Fruit fly (Drosophila melanogaster) Kc167 (cell line): Measurements from ENCODE around the gene CG13667.

Experiments
- Myc ChIP-seq: fragments of >200 bp; optimal IDR thresholded peaks from 2 replicates; lab custom pipeline; 2017; ENCODE audit warnings: missing external identifiers
- Sin3A ChIP-seq: fragments of >200 bp; optimal IDR thresholded peaks from 2 replicates; lab custom pipeline; 2018; ENCODE audit warnings: missing external identifiers
- h ChIP-seq: fragments of >200 bp; optimal IDR thresholded peaks from 3 replicates; lab custom pipeline; 2018; ENCODE audit warnings: missing external identifiers
- insv ChIP-seq: fragments of >200 bp; optimal IDR thresholded peaks from 3 replicates; lab custom pipeline; 2018; ENCODE audit warnings: missing external identifiers
- psq ChIP-seq: fragments of >200 bp; optimal IDR thresholded peaks from 2 replicates; lab custom pipeline; 2017; ENCODE audit warnings: missing external identifiers
- ttk ChIP-seq: sonication (Bioruptor generic); optimal IDR thresholded peaks from 2 replicates; lab custom pipeline; 2017; ENCODE audit warnings: missing external identifiers

Gene CG13667

DNA sequence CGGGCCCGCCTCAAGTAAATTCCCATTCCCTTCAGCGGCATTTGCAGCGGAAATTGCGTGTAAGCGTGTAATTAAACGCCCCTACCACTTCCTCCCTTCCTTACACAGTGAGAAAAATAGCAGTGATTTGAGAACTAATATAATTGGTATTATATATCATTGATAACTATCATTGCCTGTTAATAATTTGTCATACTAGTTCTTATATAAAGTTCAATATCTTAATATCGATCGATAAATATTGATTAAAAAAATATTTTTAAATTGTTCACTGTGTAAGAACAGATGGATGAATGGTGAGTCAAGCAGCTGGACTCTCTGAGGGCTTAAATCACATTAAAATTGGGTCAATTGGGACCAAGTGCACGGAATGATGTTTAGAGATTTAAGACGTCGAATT, 39.8 kb downstream of the CG13667 start:
- TF ChIP-seq h, result no peak
- no peak for TF ChIP-seq psq (lab: Kevin White, UChicago)
- TF ChIP-seq Myc (lab: Kevin White, UChicago), result no peak
- TF ChIP-seq insv (lab: Kevin White, UChicago), result no peak
- TF ChIP-seq Sin3A (lab: Kevin White, UChicago), result no peak
- no peak for TF ChIP-seq ttk (lab: Kevin White, UChicago)

- TF ChIP-seq h, result no peak
- TF ChIP-seq Sin3A (lab: Kevin White, UChicago), result no peak
- no peak for TF ChIP-seq Myc (lab: Kevin White, UChicago)
- no peak for TF ChIP-seq insv (lab: Kevin White, UChicago)
- no peak for TF ChIP-seq psq (lab: Kevin White, UChicago)
- no peak for TF ChIP-seq ttk (lab: Kevin White, UChicago)
Measured at dm6 chr3L:8446050-8446781, 41.0 kb downstream of the CG13667 start.

DNA sequence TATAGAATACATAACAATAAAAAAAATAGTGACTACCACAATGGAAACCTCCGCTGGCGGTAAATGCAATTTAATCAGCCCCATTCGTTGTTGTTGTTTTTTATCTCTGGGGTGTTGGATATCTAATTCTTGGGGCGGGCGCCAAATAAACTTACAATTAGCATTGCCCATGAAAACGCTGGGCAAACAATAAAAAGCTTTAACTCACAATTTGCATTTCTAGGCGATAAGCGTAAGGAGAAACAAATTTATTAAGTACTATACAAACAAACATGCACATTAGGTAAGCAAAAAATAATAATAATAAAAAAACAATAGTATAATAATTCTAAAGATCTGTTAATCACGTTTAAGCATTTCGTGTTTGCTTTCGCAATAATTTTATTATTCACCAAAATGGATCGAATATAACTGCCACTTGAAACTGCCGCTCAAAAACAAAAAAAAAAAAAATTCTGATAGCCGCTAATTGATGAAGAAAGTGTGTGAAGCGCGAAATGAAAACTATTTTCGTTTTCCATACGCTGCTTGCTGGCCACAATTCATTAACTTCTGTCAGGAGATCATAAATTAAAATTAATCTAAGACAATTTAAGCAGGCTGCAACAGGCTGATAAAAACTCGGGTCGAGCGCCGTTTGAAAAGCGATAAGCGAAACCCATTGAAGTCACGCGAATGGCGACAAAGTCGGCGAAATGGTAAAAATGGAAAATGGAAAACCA, 42.7 kb downstream of the CG13667 start:
- no peak for TF ChIP-seq ttk (lab: Kevin White, UChicago)
- no peak for TF ChIP-seq h
- TF ChIP-seq Sin3A (lab: Kevin White, UChicago), result no peak
- no peak for TF ChIP-seq Myc (lab: Kevin White, UChicago)
- TF ChIP-seq psq (lab: Kevin White, UChicago), result no peak
- TF ChIP-seq insv (lab: Kevin White, UChicago), result no peak

DNA sequence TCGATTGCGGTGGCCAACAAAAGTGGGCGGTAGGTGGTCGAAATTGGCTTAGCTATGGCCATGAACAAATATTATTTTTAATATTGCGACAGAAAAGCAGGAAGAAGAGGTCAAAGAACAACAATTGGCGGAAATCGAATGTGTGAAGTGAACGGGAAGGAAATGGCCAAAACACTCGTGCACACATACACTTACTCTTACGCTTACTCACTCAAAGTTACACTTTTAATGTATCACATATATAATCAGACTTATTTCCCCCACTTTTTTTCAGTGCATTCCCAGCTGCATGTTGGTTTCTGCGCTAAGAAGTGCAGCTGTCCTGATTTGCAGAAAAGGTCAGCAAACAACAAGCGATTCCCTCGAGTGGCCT, 43.2 kb downstream of the CG13667 start:
- TF ChIP-seq insv (lab: Kevin White, UChicago) (no peak), psq (lab: Kevin White, UChicago) (no peak), Sin3A (lab: Kevin White, UChicago) (no peak), Myc (lab: Kevin White, UChicago) (no peak), h (no peak), ttk (lab: Kevin White, UChicago) (no peak)

dm6 chr3L:8449202-8449799, 44.0 kb downstream of the CG13667 start, which contains the start of gene CG6983:
TSS of gene CG6983 (minus strand) at chr3L:8449377.
- no peak for TF ChIP-seq Myc (lab: Kevin White, UChicago)
- no peak for TF ChIP-seq h

DNA sequence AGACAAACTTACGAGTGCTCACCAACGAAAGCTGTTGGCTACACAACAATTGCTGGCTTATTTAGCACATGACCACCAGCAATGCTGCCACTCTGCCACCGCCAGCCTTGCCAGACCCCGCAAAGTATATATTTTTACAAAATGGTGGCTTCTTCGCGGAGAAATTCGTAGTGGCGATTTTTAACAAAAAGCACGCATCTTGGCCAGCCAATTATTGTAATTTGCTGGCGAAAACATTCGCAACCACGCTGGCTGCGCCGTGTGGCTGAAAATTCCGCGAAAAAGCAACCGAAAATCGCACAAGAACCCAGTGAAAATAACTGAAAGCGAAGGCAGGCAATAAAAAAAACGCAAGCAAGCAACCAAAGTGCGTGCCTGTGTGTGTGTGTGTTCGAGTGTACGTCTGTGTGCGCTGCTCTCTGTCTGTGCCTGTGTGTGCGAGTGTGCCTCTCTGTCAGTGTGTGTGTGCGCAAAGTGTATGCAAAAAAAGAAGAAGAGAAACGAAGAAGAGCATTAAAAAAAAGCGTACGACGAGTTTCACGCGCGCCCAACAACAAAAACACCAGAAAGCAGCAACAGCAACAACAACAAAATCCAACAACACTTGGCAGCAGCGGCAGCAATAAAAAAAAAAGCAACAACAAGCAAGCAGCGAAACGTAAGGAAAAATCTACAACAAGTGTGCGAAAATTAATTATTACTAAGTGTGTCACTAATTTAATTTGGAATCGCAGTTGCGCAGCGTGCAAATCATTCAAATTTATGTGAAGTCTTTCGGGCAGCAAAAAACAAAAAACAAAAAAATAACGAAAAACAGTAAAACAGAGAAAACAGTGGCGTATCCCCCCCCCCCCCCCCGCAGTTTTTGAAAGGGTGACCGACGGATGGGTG, 44.8 kb downstream of the CG13667 start, which contains the start of gene Gug:
Gene Gug, plus strand, starts transcription at position 123 of the 891 bp plus-strand sequence.
- TF ChIP-seq ttk (lab: Kevin White, UChicago) (no peak), insv (lab: Kevin White, UChicago) (no peak), psq (lab: Kevin White, UChicago) (no peak), h (no peak), Myc (lab: Kevin White, UChicago) (no peak), Sin3A (lab: Kevin White, UChicago) (no peak)

DNA sequence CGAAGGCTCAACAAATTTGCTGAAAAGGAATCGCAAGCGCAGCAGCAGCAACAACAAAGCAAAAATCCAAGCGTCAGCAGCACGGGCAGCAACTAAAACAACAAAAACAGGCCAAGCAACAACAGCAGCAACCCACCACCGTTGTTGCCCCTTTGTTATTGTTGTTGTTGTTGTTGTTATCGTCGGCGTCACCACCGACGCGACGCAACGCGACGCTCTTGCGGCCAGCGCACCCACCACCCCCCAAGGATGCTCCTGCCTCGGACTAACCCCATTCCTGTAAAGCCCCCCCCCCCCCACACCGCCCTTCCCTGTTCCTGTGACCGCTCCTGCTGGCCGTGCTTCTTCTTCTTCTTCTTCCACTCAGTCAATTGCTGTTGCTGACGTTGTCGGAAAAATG, 45.5 kb downstream of the CG13667 start:
- no peak for TF ChIP-seq Myc (lab: Kevin White, UChicago)
- no peak for TF ChIP-seq psq (lab: Kevin White, UChicago)

DNA sequence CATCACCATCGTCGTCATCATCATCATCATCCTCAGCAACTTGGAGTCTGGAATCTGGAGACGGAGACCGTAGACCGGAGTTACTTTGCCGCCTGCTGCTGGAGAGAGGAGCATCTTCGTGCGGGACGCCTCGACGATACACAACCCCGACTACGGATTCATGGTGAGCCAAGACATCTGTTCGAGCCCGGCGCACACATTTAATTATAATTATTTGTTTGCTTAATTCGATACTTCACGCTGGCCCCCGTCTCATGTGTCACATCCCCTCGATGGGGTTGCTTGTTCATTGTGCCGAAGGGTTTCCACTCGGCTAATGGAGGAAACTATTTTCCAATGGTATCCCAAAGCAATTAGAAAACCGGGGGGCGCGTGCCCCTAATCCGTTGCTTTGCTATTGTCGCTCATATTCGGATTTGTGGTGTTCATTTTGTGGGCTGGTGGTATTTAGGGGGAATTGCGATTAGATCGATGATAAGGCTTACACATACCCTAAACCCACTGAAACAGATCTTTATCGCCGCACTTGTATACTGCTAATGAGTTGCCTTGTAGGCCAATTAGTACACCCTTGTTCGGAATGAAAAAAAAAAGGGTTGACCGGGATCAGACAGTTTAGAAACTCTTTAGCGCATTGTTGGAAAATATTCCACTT, 46.8 kb downstream of the CG13667 start:
- TF ChIP-seq psq (lab: Kevin White, UChicago), result no peak
- no peak for TF ChIP-seq insv (lab: Kevin White, UChicago)
- TF ChIP-seq Sin3A (lab: Kevin White, UChicago), result no peak
- TF ChIP-seq ttk (lab: Kevin White, UChicago), result no peak

dm6 chr3L:8452986-8453385, 47.7 kb downstream of the CG13667 start:
- TF ChIP-seq insv (lab: Kevin White, UChicago), result no peak
- TF ChIP-seq ttk (lab: Kevin White, UChicago), result no peak
- no peak for TF ChIP-seq psq (lab: Kevin White, UChicago)
- no peak for TF ChIP-seq Sin3A (lab: Kevin White, UChicago)
- TF ChIP-seq h, result no peak
- no peak for TF ChIP-seq Myc (lab: Kevin White, UChicago)

DNA sequence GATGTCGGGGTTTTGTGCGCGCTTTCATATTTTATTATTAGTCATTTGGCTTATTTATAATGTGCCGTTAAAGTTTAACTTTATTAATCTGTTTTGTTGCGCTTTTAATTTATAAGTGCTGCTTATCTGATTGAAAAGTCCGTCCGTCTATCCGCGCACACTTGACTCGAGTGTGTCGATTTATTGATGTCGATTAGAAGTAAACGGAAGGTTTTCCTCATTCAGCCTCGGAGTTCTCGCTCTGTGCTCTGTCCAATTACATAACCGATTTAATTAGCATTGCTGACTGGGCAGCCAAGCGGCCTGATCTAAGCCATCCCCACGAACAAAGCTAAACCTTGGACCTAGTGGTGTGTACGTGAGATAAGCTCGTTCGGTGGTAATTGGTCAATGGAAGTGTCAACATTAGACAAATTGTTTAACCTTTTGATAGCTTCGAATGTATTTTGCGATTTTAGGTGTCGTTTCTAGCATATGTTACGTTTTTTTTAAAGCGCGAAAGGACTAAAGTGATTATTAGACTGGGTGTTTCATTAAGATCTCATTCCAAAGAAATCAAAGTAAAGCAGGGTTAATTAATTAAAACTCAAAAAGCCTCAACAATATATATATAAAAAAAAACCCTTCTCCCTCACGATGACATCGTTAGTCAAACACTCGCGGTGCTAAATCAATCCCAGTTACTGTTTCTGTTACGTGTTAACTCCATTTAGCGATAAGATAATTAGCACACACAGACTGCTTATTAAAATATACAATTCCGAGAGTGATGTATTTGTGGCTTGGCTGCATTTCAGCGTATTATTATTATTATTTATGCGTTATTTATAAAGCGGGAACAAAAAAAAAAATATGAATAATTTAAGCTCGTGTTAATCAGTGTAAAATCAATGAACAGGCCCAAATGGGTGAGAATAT, 48.4 kb downstream of the CG13667 start:
- TF ChIP-seq h, result no peak
- TF ChIP-seq psq (lab: Kevin White, UChicago), result no peak
